Worm (Caenorhabditis elegans) whole organism, midembryonic: ENCODE measurements around the gene T04B2.7.
A peak's percentile ranks its signal among the peaks of the same experiment; 100 is the strongest.

ENCODE experiments used
- T22C8.4 ChIP-seq: fragments of 200-800 bp; sonication (Bioruptor generic); IDR thresholded peaks from 2 replicates; pipeline ENCODE4 v1.3.6; 2022; ENCODE audit warnings: missing genetic modification characterization, missing compliant biosample characterization
- cog-1 ChIP-seq: sonication (generic microtip); optimal IDR thresholded peaks from 2 replicates; lab custom pipeline; 2016; ENCODE audit warnings: missing genetic modification characterization, missing compliant biosample characterization
- flt-1 ChIP-seq: fragments of 200-800 bp; sonication (Bioruptor generic); IDR thresholded peaks from 2 replicates; pipeline ENCODE4 v1.3.6; 2022; ENCODE audit warnings: missing genetic modification characterization, missing compliant biosample characterization
- klf-2 ChIP-seq: fragments of 200-800 bp; sonication (Bioruptor generic); conservative IDR thresholded peaks from 2 replicates; pipeline ENCODE4 v1.3.6; 2022; ENCODE audit warnings: missing genetic modification reagents, missing genetic modification characterization, missing compliant biosample characterization
- med-1 ChIP-seq: sonication (generic microtip); optimal IDR thresholded peaks from 2 replicates; lab custom pipeline; 2017; ENCODE audit warnings: missing genetic modification characterization, mild to moderate bottlenecking, missing compliant biosample characterization, antibody characterized with exemption, missing genetic modification reagents; ENCODE audit not compliant: insufficient read depth
- ref-1 ChIP-seq: fragments of 200-800 bp; sonication (Bioruptor generic); conservative IDR thresholded peaks from 2 replicates; pipeline ENCODE4 v1.3.6; 2022; ENCODE audit warnings: missing genetic modification reagents, missing genetic modification characterization, missing compliant biosample characterization
- tab-1 ChIP-seq: fragments of 200-800 bp; sonication (Bioruptor generic); IDR thresholded peaks from 2 replicates; pipeline ENCODE4 v1.3.6; 2022; ENCODE audit warnings: missing genetic modification characterization, missing compliant biosample characterization
- ztf-23 ChIP-seq: fragments of 200-800 bp; sonication (Bioruptor generic); IDR thresholded peaks from 2 replicates; pipeline ENCODE4 v1.3.6; 2022; ENCODE audit warnings: missing genetic modification reagents, missing genetic modification characterization, missing compliant biosample characterization
- ztf-29 ChIP-seq: fragments of 200-800 bp; sonication (Bioruptor generic); IDR thresholded peaks from 2 replicates; pipeline ENCODE4 v1.3.6; 2022; ENCODE audit warnings: missing genetic modification reagents, missing genetic modification characterization, missing compliant biosample characterization

The T04B2.7 gene

DNA sequence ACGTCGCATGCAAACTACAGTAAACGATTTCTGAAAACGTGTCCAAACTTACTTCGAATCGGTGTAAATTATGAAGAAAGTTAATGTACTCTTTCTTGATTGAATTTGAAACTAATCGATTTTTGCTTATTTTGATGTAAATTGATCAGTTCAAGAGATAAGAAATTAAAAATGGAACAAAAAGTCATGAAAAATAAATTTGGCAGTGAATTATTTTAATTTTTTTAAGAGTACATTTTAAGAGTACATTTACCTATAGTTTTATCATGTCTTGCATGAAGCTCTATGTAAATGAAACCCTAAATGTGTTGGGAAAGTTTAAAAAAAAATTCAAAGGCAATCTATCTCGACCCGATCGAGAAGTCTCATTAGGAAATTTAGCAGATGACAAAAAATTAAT lies at the start of gene T04B2.7:
TSS of gene T04B2.7 (minus strand) at position 101 of the 400 bp plus-strand sequence.
- TF ChIP-seq tab-1 (GFP tag; lab: Robert Waterston, UW) (no peak), ztf-23 (GFP tag; lab: Robert Waterston, UW) (no peak), med-1 (GFP tag; lab: Kevin White, UChicago) (no peak), cog-1 (tag; lab: Kevin White, UChicago) (no peak), T22C8.4 (GFP tag; lab: Robert Waterston, UW) (no peak), klf-2 (GFP tag; lab: Robert Waterston, UW) (no peak), flt-1 (GFP tag; lab: Robert Waterston, UW) (no peak), ref-1 (no peak), ztf-29 (GFP tag; lab: Robert Waterston, UW) (no peak)

ce11 chrIV:10096881-10097280 lies 40.8 kb upstream of the T04B2.7 start, which contains the start of gene dis-3:
dis-3 (plus strand) TSS chrIV:10097202.
- no peak for TF ChIP-seq ref-1

DNA sequence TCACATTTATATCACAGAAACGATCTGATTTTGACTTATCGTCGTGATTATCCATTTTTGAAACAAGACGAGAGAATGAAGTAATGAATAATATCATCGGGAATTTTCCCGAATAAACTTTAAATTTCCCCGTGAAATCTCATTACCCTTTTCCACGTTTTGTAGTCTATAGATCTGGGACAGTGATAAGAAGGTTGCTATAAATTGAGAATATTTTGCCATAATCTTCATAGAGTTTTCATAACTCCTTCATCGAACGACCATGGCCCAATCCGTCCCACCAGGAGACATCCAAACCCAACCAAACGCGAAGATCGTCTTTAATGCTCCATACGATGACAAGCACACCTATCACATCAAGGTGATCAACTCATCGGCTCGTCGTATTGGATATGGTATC lies 39.1 kb upstream of the T04B2.7 start, which contains the start of the genes C04G2.5 and msp-36:
TSS of gene C04G2.5 (minus strand) at position 101 of the 400 bp plus-strand sequence.
TSS of gene msp-36 (plus strand) at position 263 of the 400 bp plus-strand sequence.
- TF ChIP-seq med-1 (GFP tag; lab: Kevin White, UChicago) (no peak), cog-1 (tag; lab: Kevin White, UChicago) (no peak), tab-1 (GFP tag; lab: Robert Waterston, UW) (no peak), ztf-29 (GFP tag; lab: Robert Waterston, UW) (no peak), flt-1 (GFP tag; lab: Robert Waterston, UW) (no peak), ref-1 (no peak), T22C8.4 (GFP tag; lab: Robert Waterston, UW) (no peak), klf-2 (GFP tag; lab: Robert Waterston, UW) (no peak), ztf-23 (GFP tag; lab: Robert Waterston, UW) (no peak)

- TF ChIP-seq tab-1 (GFP tag; lab: Robert Waterston, UW) (no peak), ztf-23 (GFP tag; lab: Robert Waterston, UW) (no peak), med-1 (GFP tag; lab: Kevin White, UChicago) (no peak), T22C8.4 (GFP tag; lab: Robert Waterston, UW) (no peak)
Measured at ce11 chrIV:10090358-10090757, 34.3 kb upstream of the T04B2.7 start, which contains the start of gene ttbk-5. ttbk-5 (plus strand) TSS chrIV:10090658.

DNA sequence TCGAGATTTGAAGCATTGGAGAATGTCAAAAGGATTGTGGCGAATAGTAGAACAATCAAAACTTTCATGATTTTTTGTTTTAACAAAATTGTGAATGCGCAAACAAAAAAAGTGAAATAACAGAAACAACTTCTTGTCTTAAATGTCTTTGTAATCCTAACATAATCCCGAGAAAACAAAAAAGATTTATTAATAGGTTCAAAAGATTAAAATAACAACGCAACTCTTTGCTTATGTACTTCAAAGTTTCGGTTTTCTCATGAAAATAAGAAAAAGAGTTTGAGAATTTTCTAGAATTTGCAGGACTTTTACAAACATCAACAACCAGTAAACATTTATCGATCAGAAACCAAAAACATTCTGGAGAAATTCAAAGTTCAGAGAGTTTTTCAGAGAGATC lies 33.7 kb upstream of the T04B2.7 start, which contains the start of gene ttr-39:
TSS of gene ttr-39 (minus strand) at position 101 of the 400 bp plus-strand sequence.
- TF ChIP-seq med-1 (GFP tag; lab: Kevin White, UChicago) (no peak), cog-1 (tag; lab: Kevin White, UChicago) (no peak), T22C8.4 (GFP tag; lab: Robert Waterston, UW) (no peak), klf-2 (GFP tag; lab: Robert Waterston, UW) (no peak), ztf-23 (GFP tag; lab: Robert Waterston, UW) (no peak), flt-1 (GFP tag; lab: Robert Waterston, UW) (no peak), tab-1 (GFP tag; lab: Robert Waterston, UW) (no peak), ztf-29 (GFP tag; lab: Robert Waterston, UW) (no peak), ref-1 (no peak)

- TF ChIP-seq flt-1 (GFP tag; lab: Robert Waterston, UW) (peak; percentile 61; the same call in 1 of the 2 replicates), ref-1 (no peak)
Measured at ce11 chrIV:10085401-10086187, 29.6 kb upstream of the T04B2.7 start, which contains the start of the genes col-2 and ndc-80. col-2 (minus strand) TSS chrIV:10085451. ndc-80 (plus strand) TSS chrIV:10086137.

DNA sequence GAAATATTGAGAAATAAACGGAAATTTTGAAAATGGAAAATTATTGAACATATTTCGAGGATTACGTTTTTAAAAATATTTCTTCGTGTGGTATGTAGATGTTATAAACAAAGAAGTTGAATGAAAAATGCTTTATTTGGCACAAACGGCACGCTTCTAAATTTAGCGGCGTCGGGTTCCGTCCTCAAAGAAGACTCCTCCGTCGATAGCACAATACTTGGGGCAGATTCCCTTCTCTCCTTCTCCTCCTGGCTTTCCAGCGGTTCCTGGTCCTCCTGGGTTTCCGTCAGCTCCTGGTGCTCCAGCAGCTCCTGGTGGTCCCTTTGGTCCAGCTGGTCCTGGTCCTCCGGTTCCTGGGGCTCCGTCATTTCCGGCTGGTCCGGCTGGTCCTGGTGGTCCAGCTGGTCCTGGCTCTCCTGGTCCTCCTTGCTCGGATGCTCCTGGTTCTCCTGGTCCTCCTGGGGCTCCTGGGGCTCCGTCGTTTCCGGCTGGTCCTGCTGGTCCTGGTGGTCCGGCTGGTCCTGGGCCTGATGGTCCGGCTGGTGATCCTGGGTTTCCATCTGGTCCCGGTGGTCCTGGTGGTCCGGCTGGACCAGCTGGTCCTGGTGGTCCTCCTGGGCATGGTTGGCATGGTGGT lies 28.4 kb upstream of the T04B2.7 start, which contains the start of gene W01B6.8:
TSS of gene W01B6.8 (minus strand) at position 51 of the 637 bp plus-strand sequence.
- TF ChIP-seq ztf-29 (GFP tag; lab: Robert Waterston, UW) (no peak), T22C8.4 (GFP tag; lab: Robert Waterston, UW) (no peak), cog-1 (tag; lab: Kevin White, UChicago) (no peak), tab-1 (GFP tag; lab: Robert Waterston, UW) (no peak), flt-1 (GFP tag; lab: Robert Waterston, UW) (no peak), ref-1 (no peak), med-1 (GFP tag; lab: Kevin White, UChicago) (no peak)

- TF ChIP-seq flt-1 (GFP tag; lab: Robert Waterston, UW) (no peak), med-1 (GFP tag; lab: Kevin White, UChicago) (no peak), klf-2 (GFP tag; lab: Robert Waterston, UW) (no peak), ref-1 (no peak), tab-1 (GFP tag; lab: Robert Waterston, UW) (no peak)
Measured at ce11 chrIV:10080816-10081215, 24.8 kb upstream of the T04B2.7 start, which contains the start of gene W01B6.6. W01B6.6 (plus strand) TSS chrIV:10081116.

DNA sequence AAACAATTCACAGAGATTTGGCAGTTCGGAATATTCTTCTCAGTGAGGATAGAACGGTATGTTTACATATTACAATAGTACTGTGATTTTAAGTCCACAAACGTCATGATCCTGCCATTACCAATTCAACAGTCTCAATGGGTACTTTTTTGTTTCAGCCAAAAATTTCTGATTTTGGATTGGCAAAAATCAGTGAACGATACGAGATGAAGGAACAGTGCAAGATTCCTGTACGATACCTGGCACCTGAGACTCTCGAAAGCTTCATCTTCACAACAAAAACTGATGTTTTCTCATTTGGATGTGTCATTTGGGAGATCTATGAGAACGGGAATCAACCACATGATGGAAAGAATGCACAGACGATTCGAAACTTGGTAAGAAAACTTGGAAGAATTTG lies 22.0 kb upstream of the T04B2.7 start:
- TF ChIP-seq ref-1 (no peak), ztf-23 (GFP tag; lab: Robert Waterston, UW) (no peak), ztf-29 (GFP tag; lab: Robert Waterston, UW) (no peak), cog-1 (tag; lab: Kevin White, UChicago) (no peak), flt-1 (GFP tag; lab: Robert Waterston, UW) (no peak), klf-2 (GFP tag; lab: Robert Waterston, UW) (no peak), med-1 (GFP tag; lab: Kevin White, UChicago) (no peak), T22C8.4 (GFP tag; lab: Robert Waterston, UW) (no peak), tab-1 (GFP tag; lab: Robert Waterston, UW) (no peak)
